Fruit fly (Drosophila melanogaster) whole organism, embryonic: Measurements from ENCODE around the gene CG13457.
A peak's percentile ranks its signal among the peaks of the same experiment; 100 is the strongest.

Source experiments
- Awh ChIP-seq: fragments of 200-800 bp; sonication (Bioruptor generic); IDR thresholded peaks from 2 replicates; pipeline ENCODE4, ENCODE4 v1.3.6; 2022; ENCODE audit warnings: missing biosample characterization, missing genetic modification characterization
- CG10366 ChIP-seq: fragments of 200-800 bp; sonication (Bioruptor generic); IDR thresholded peaks from 2 replicates; pipeline ENCODE4 v1.3.6; 2022; ENCODE audit warnings: missing biosample characterization, missing genetic modification characterization
- CG10959 ChIP-seq: fragments of 200-800 bp; sonication (Bioruptor generic); IDR thresholded peaks from 2 replicates; pipeline ENCODE4 v1.3.6; 2022; ENCODE audit warnings: missing biosample characterization, missing genetic modification characterization
- CG11456 ChIP-seq: fragments of 200-800 bp; sonication (Bioruptor generic); IDR thresholded peaks from 3 replicates; pipeline ENCODE4 v1.3.6; 2022; ENCODE audit warnings: missing biosample characterization, missing genetic modification characterization
- CG11695 ChIP-seq: fragments of 200-800 bp; sonication (Bioruptor generic); IDR thresholded peaks from 3 replicates; pipeline ENCODE4 v1.3.6; 2022; ENCODE audit warnings: missing biosample characterization, missing genetic modification characterization
- CG12236 ChIP-seq: fragments of 200-800 bp; sonication (Bioruptor generic); optimal IDR thresholded peaks from 2 replicates; lab custom pipeline; 2016; ENCODE audit warnings: missing biosample characterization, missing genetic modification characterization
- CG12391 ChIP-seq: fragments of 200-800 bp; sonication (Bioruptor generic); optimal IDR thresholded peaks from 3 replicates; lab custom pipeline; 2018; ENCODE audit warnings: missing biosample characterization, mild to moderate bottlenecking, missing genetic modification characterization, moderate library complexity
- CG14667 ChIP-seq: fragments of 200-800 bp; sonication (Bioruptor generic); IDR thresholded peaks from 2 replicates; pipeline ENCODE4 v1.3.6; 2022; ENCODE audit warnings: missing biosample characterization, missing genetic modification characterization
- CG16863 ChIP-seq: fragments of 200-800 bp; sonication (Bioruptor generic); optimal IDR thresholded peaks from 3 replicates; lab custom pipeline; 2016; ENCODE audit warnings: missing biosample characterization, missing genetic modification characterization
- CG2889 ChIP-seq: fragments of 200-800 bp; sonication (Bioruptor generic); IDR thresholded peaks from 3 replicates; pipeline ENCODE4 v1.3.6; 2022; ENCODE audit warnings: missing biosample characterization, missing genetic modification characterization
- CG5180 ChIP-seq: fragments of 200-800 bp; sonication (Bioruptor generic); optimal IDR thresholded peaks from 3 replicates; lab custom pipeline; 2017; ENCODE audit warnings: missing biosample characterization, missing genetic modification characterization, mild to moderate bottlenecking, moderate library complexity, missing genetic modification reagents
- CG6254 ChIP-seq: fragments of 200-800 bp; sonication (Bioruptor generic); optimal IDR thresholded peaks from 3 replicates; lab custom pipeline; 2017; ENCODE audit warnings: mild to moderate bottlenecking, missing biosample characterization, missing genetic modification reagents, missing genetic modification characterization
- CG6765 ChIP-seq: fragments of 200-800 bp; sonication (Bioruptor generic); optimal IDR thresholded peaks from 3 replicates; lab custom pipeline; 2017; ENCODE audit warnings: missing biosample characterization, mild to moderate bottlenecking, missing genetic modification characterization
- CG8765 ChIP-seq: fragments of 200-800 bp; sonication (Bioruptor generic); IDR thresholded peaks from 2 replicates; pipeline ENCODE4 v1.3.6; 2022; ENCODE audit warnings: missing biosample characterization, missing genetic modification characterization
- CG9797 ChIP-seq: fragments of 200-800 bp; sonication (Bioruptor generic); optimal IDR thresholded peaks from 3 replicates; lab custom pipeline; 2018; ENCODE audit warnings: missing biosample characterization, mild to moderate bottlenecking, missing genetic modification characterization
- Dad ChIP-seq: fragments of 200-800 bp; sonication (Bioruptor generic); optimal IDR thresholded peaks from 3 replicates; lab custom pipeline; 2016; ENCODE audit warnings: missing biosample characterization, missing genetic modification characterization
- Fer3 ChIP-seq: fragments of 200-800 bp; sonication (Bioruptor generic); optimal IDR thresholded peaks from 2 replicates; lab custom pipeline; 2018; ENCODE audit warnings: missing biosample characterization, mild to moderate bottlenecking, missing genetic modification characterization, moderate library complexity
- HmgZ ChIP-seq: fragments of 200-800 bp; sonication (Bioruptor generic); optimal IDR thresholded peaks from 2 replicates; lab custom pipeline; 2018; ENCODE audit warnings: missing biosample characterization, mild to moderate bottlenecking, missing genetic modification characterization
- Mrtf ChIP-seq: fragments of 200-800 bp; sonication (Bioruptor generic); IDR thresholded peaks from 3 replicates; pipeline ENCODE4 v1.3.6; 2022; ENCODE audit warnings: missing biosample characterization, missing genetic modification characterization
- NC2α ChIP-seq: fragments of 200-800 bp; sonication (Bioruptor generic); optimal IDR thresholded peaks from 2 replicates; lab custom pipeline; 2016; ENCODE audit warnings: missing biosample characterization, missing genetic modification characterization
- PHDP ChIP-seq: fragments of 200-800 bp; sonication (Bioruptor generic); optimal IDR thresholded peaks from 3 replicates; lab custom pipeline; 2018; ENCODE audit warnings: missing biosample characterization, mild to moderate bottlenecking, missing genetic modification characterization, moderate library complexity
- Rfx ChIP-seq: fragments of 200-800 bp; sonication (Bioruptor generic); IDR thresholded peaks from 2 replicates; pipeline ENCODE4 v1.3.6; 2022; ENCODE audit warnings: missing biosample characterization, missing genetic modification characterization
- Side ChIP-seq: fragments of 200-800 bp; sonication (Bioruptor generic); optimal IDR thresholded peaks from 2 replicates; lab custom pipeline; 2016; ENCODE audit warnings: missing biosample characterization, missing genetic modification characterization
- Sox102F ChIP-seq: fragments of 200-800 bp; sonication (Bioruptor generic); optimal IDR thresholded peaks from 2 replicates; lab custom pipeline; 2018; ENCODE audit warnings: missing biosample characterization, mild to moderate bottlenecking, missing genetic modification characterization, moderate library complexity
- Xbp1 ChIP-seq: fragments of 200-800 bp; sonication (Bioruptor generic); optimal IDR thresholded peaks from 3 replicates; lab custom pipeline; 2016; ENCODE audit warnings: missing biosample characterization, mild to moderate bottlenecking, missing genetic modification characterization
- ara ChIP-seq: fragments of 200-800 bp; sonication (Bioruptor generic); IDR thresholded peaks from 2 replicates; pipeline ENCODE4 v1.3.6; 2022; ENCODE audit warnings: missing biosample characterization, missing genetic modification characterization
- chif ChIP-seq, 2 experiments: fragments of 200-800 bp; sonication (Bioruptor generic); optimal IDR thresholded peaks; 3 replicates each; lab custom pipeline; 2016; ENCODE audit warnings: missing biosample characterization in 2 of 2, missing genetic modification characterization in 2 of 2
- chm ChIP-seq: fragments of 200-800 bp; sonication (Bioruptor generic); IDR thresholded peaks from 2 replicates; pipeline ENCODE4 v1.3.6; 2022; ENCODE audit warnings: missing biosample characterization, missing genetic modification characterization
- crc ChIP-seq: fragments of 200-800 bp; sonication (Bioruptor generic); optimal IDR thresholded peaks from 2 replicates; lab custom pipeline; 2016; ENCODE audit warnings: missing biosample characterization, missing genetic modification characterization
- ftz-f1 ChIP-seq: fragments of 200-800 bp; sonication (Bioruptor generic); optimal IDR thresholded peaks from 2 replicates; lab custom pipeline; 2016; ENCODE audit warnings: missing biosample characterization, missing genetic modification characterization
- gt ChIP-seq: fragments of 200-800 bp; sonication (Bioruptor generic); IDR thresholded peaks from 2 replicates; pipeline ENCODE4 v1.3.6; 2022; ENCODE audit warnings: missing biosample characterization, missing genetic modification characterization
- kni ChIP-seq: fragments of 200-800 bp; sonication (Bioruptor generic); optimal IDR thresholded peaks from 3 replicates; lab custom pipeline; 2017; ENCODE audit warnings: mild to moderate bottlenecking, missing biosample characterization, missing genetic modification reagents, missing genetic modification characterization
- nmo ChIP-seq: fragments of 200-800 bp; sonication (Bioruptor generic); optimal IDR thresholded peaks from 2 replicates; lab custom pipeline; 2018; ENCODE audit warnings: missing biosample characterization, mild to moderate bottlenecking, missing genetic modification characterization, moderate library complexity
- phol ChIP-seq: fragments of 200-800 bp; sonication (Bioruptor generic); optimal IDR thresholded peaks from 3 replicates; lab custom pipeline; 2018; ENCODE audit warnings: missing biosample characterization, mild to moderate bottlenecking, missing genetic modification characterization, moderate library complexity
- pros ChIP-seq: fragments of 200-800 bp; sonication (Bioruptor generic); optimal IDR thresholded peaks from 3 replicates; lab custom pipeline; 2019; ENCODE audit warnings: missing biosample characterization, mild to moderate bottlenecking, missing genetic modification characterization, moderate library complexity
- scrt ChIP-seq: fragments of 200-800 bp; sonication (Bioruptor generic); optimal IDR thresholded peaks from 2 replicates; lab custom pipeline; 2018; ENCODE audit warnings: missing biosample characterization, mild to moderate bottlenecking, missing genetic modification characterization, moderate library complexity
- sqz ChIP-seq: fragments of 200-800 bp; sonication (Bioruptor generic); optimal IDR thresholded peaks from 3 replicates; lab custom pipeline; 2018; ENCODE audit warnings: missing biosample characterization, mild to moderate bottlenecking, missing genetic modification characterization
- sr ChIP-seq: fragments of 200-800 bp; sonication (Bioruptor generic); IDR thresholded peaks from 3 replicates; pipeline ENCODE4 v1.3.6; 2022; ENCODE audit warnings: missing biosample characterization, missing genetic modification characterization
- tap ChIP-seq: fragments of 200-800 bp; optimal IDR thresholded peaks from 3 replicates; lab custom pipeline; 2019; ENCODE audit warnings: missing biosample characterization, mild to moderate bottlenecking, missing genetic modification characterization, moderate library complexity
- tio ChIP-seq: fragments of 200-800 bp; sonication (Bioruptor generic); optimal IDR thresholded peaks from 2 replicates; lab custom pipeline; 2017; ENCODE audit warnings: missing biosample characterization, missing genetic modification characterization, inconsistent platforms
- zen2 ChIP-seq: fragments of 200-800 bp; sonication (Bioruptor generic); IDR thresholded peaks from 3 replicates; pipeline ENCODE4 v1.3.6; 2022; ENCODE audit warnings: missing biosample characterization, missing genetic modification characterization; ENCODE audit not compliant: partially characterized antibody

Gene CG13457

dm6 chr3L:15136659-15137572 is 5.7 kb upstream of the CG13457 start, which contains the start of gene CG12316 (continued):
- TF ChIP-seq CG16863 (peak; percentile 91), zen2 (GFP tag; lab: Robert Waterston, UW) (peak; percentile 74; the same call in 2 of the 3 replicates), sr (peak; percentile 46; the same call in 1 of the 3 replicates), chif (GFP tag; optimal IDR thresholded peaks at IDR 0.05; lab: Kevin White, UChicago) (peak; percentile 86 to 92), ara (GFP tag; lab: Robert Waterston, UW) (peak; percentile 88), CG14667 (peak; percentile 38; the same call in 1 of the 2 replicates), Side (GFP tag; lab: Kevin White, UChicago) (peak; percentile 93), Xbp1 (GFP tag; lab: Kevin White, UChicago) (peak; percentile 88), CG11456 (peak; percentile 73; the same call in 2 of the 3 replicates), tio (GFP tag; lab: Kevin White, UChicago) (peak; percentile 79), CG9797 (GFP tag; lab: Kevin White, UChicago) (peak; percentile 50), nmo (GFP tag; lab: Kevin White, UChicago) (peak; percentile 92), pros (peak; percentile 70), CG10959 (peak; percentile 86), CG12391 (peak; percentile 94), Dad (GFP tag; lab: Kevin White, UChicago) (peak; percentile 93), Sox102F (GFP tag; lab: Kevin White, UChicago) (peak; percentile 89), Fer3 (tag; lab: Kevin White, UChicago) (peak; percentile 89), tap (peak; percentile 85), kni (peak; percentile 84), Awh (peak; percentile 85), CG2889 (peak; percentile 78), CG5180 (GFP tag; lab: Kevin White, UChicago) (no peak), HmgZ (peak; percentile 94), gt (GFP tag; lab: Robert Waterston, UW) (no peak), CG11695 (peak; percentile 89), CG12236 (peak; percentile 72), sqz (GFP tag; lab: Kevin White, UChicago) (peak; percentile 40), ftz-f1 (GFP tag; lab: Kevin White, UChicago) (peak; percentile 13), Mrtf (GFP tag; lab: Robert Waterston, UW) (peak; percentile 79), chm (peak; percentile 91), Rfx (GFP tag; lab: Robert Waterston, UW) (peak; percentile 87), NC2α (peak; percentile 85), PHDP (tag; lab: Kevin White, UChicago) (peak; percentile 94), scrt (GFP tag; lab: Kevin White, UChicago) (peak; percentile 88), CG6765 (peak; percentile 84), CG6254 (GFP tag; lab: Kevin White, UChicago) (peak; percentile 90), crc (GFP tag; lab: Kevin White, UChicago) (peak; percentile 89), CG10366 (GFP tag; lab: Robert Waterston, UW) (peak; percentile 72), phol (tag; lab: Kevin White, UChicago) (peak; percentile 91), CG8765 (peak; percentile 35)
